Fruit fly (Drosophila melanogaster) whole organism, embryonic: ENCODE data around the gene CAH3.
A peak's percentile ranks its signal among the peaks of the same experiment; 100 is the strongest.

Experiments used
- Atf-2 ChIP-seq: fragments of 200-800 bp; sonication (Bioruptor generic); optimal IDR thresholded peaks from 2 replicates; lab custom pipeline; 2016; ENCODE audit warnings: missing biosample characterization, missing genetic modification characterization
- Bdp1 ChIP-seq: fragments of 200-800 bp; sonication (Bioruptor generic); optimal IDR thresholded peaks from 3 replicates; lab custom pipeline; 2016; ENCODE audit warnings: missing biosample characterization, missing genetic modification characterization
- BtbVII ChIP-seq: fragments of 200-800 bp; sonication (Bioruptor generic); optimal IDR thresholded peaks from 3 replicates; lab custom pipeline; 2017; ENCODE audit warnings: missing biosample characterization, mild to moderate bottlenecking, missing genetic modification characterization
- CG12744 ChIP-seq: fragments of 200-800 bp; sonication (Bioruptor generic); optimal IDR thresholded peaks from 2 replicates; lab custom pipeline; 2016; ENCODE audit warnings: missing biosample characterization, missing genetic modification characterization
- CG14965 ChIP-seq: fragments of 200-800 bp; sonication (Bioruptor generic); optimal IDR thresholded peaks from 2 replicates; lab custom pipeline; 2016; ENCODE audit warnings: missing biosample characterization, missing genetic modification characterization, borderline replicate concordance
- CG15073 ChIP-seq: fragments of 200-800 bp; sonication (Bioruptor generic); optimal IDR thresholded peaks from 2 replicates; lab custom pipeline; 2016; ENCODE audit warnings: missing biosample characterization, missing genetic modification characterization
- CG15479 ChIP-seq: fragments of 200-800 bp; sonication (Bioruptor generic); optimal IDR thresholded peaks from 3 replicates; lab custom pipeline; 2019; ENCODE audit warnings: missing biosample characterization, mild to moderate bottlenecking, missing genetic modification characterization, moderate library complexity
- CG17912 ChIP-seq: fragments of 200-800 bp; sonication (Bioruptor generic); optimal IDR thresholded peaks from 2 replicates; lab custom pipeline; 2018; ENCODE audit warnings: missing biosample characterization, mild to moderate bottlenecking, missing genetic modification characterization
- CG2116 ChIP-seq: fragments of 200-800 bp; sonication (Bioruptor generic); optimal IDR thresholded peaks from 3 replicates; lab custom pipeline; 2018; ENCODE audit warnings: missing biosample characterization, mild to moderate bottlenecking, missing genetic modification characterization
- CG33213 ChIP-seq: fragments of 200-800 bp; sonication (Bioruptor generic); optimal IDR thresholded peaks from 3 replicates; lab custom pipeline; 2016; ENCODE audit warnings: missing biosample characterization, missing genetic modification characterization
- CG34224 ChIP-seq: fragments of 200-800 bp; sonication (Bioruptor generic); IDR thresholded peaks from 3 replicates; pipeline ENCODE4 v1.3.6; 2022; ENCODE audit warnings: missing biosample characterization, missing genetic modification characterization; ENCODE audit not compliant: partially characterized antibody
- CG8281 ChIP-seq: fragments of 200-800 bp; sonication (Bioruptor generic); optimal IDR thresholded peaks from 2 replicates; lab custom pipeline; 2018; ENCODE audit warnings: missing biosample characterization, mild to moderate bottlenecking, missing genetic modification characterization, moderate library complexity
- Dip3 ChIP-seq: fragments of 200-800 bp; sonication (Bioruptor generic); optimal IDR thresholded peaks from 3 replicates; lab custom pipeline; 2016; ENCODE audit warnings: missing biosample characterization, missing genetic modification characterization
- Dll ChIP-seq: fragments of 200-800 bp; sonication (Bioruptor generic); IDR thresholded peaks from 4 replicates; pipeline ENCODE4 v1.3.6; 2022; ENCODE audit warnings: missing biosample characterization, missing genetic modification characterization; ENCODE audit not compliant: partially characterized antibody
- Fer3 ChIP-seq: fragments of 200-800 bp; sonication (Bioruptor generic); optimal IDR thresholded peaks from 2 replicates; lab custom pipeline; 2018; ENCODE audit warnings: missing biosample characterization, mild to moderate bottlenecking, missing genetic modification characterization, moderate library complexity
- HHEX ChIP-seq: fragments of 200-800 bp; sonication (Bioruptor generic); optimal IDR thresholded peaks from 3 replicates; lab custom pipeline; 2017; ENCODE audit warnings: missing biosample characterization, mild to moderate bottlenecking, missing genetic modification characterization, missing genetic modification reagents
- HLH54F ChIP-seq: fragments of 200-800 bp; sonication (Bioruptor generic); optimal IDR thresholded peaks from 3 replicates; lab custom pipeline; 2016; ENCODE audit warnings: missing biosample characterization, missing genetic modification characterization
- Hand ChIP-seq: fragments of 200-800 bp; sonication (Bioruptor generic); optimal IDR thresholded peaks from 2 replicates; lab custom pipeline; 2017; ENCODE audit warnings: mild to moderate bottlenecking, missing biosample characterization, missing genetic modification reagents, missing genetic modification characterization
- NC2α ChIP-seq: fragments of 200-800 bp; sonication (Bioruptor generic); optimal IDR thresholded peaks from 2 replicates; lab custom pipeline; 2016; ENCODE audit warnings: missing biosample characterization, missing genetic modification characterization
- Nf-YB ChIP-seq: fragments of 200-800 bp; sonication (Bioruptor generic); optimal IDR thresholded peaks from 3 replicates; lab custom pipeline; 2019; ENCODE audit warnings: missing biosample characterization, mild to moderate bottlenecking, missing genetic modification characterization, moderate library complexity
- Nf-YC ChIP-seq: fragments of 200-800 bp; optimal IDR thresholded peaks from 3 replicates; lab custom pipeline; 2019; ENCODE audit warnings: missing biosample characterization, mild to moderate bottlenecking, missing genetic modification characterization, moderate library complexity
- PHDP ChIP-seq: fragments of 200-800 bp; sonication (Bioruptor generic); optimal IDR thresholded peaks from 3 replicates; lab custom pipeline; 2018; ENCODE audit warnings: missing biosample characterization, mild to moderate bottlenecking, missing genetic modification characterization, moderate library complexity
- Vsx1 ChIP-seq: fragments of 200-800 bp; sonication (Bioruptor generic); optimal IDR thresholded peaks from 2 replicates; lab custom pipeline; 2017; ENCODE audit warnings: missing biosample characterization, mild to moderate bottlenecking, missing genetic modification characterization, missing genetic modification reagents
- bbx ChIP-seq: fragments of 200-800 bp; sonication (Bioruptor generic); IDR thresholded peaks from 2 replicates; pipeline ENCODE4 v1.3.6; 2022; ENCODE audit warnings: missing biosample characterization, missing genetic modification characterization; ENCODE audit not compliant: partially characterized antibody
- cad ChIP-seq: fragments of >200 bp; optimal IDR thresholded peaks from 2 replicates; lab custom pipeline; 2017; ENCODE audit warnings: missing biosample characterization, missing genetic modification characterization
- cas ChIP-seq: fragments of 200-800 bp; sonication (Bioruptor generic); IDR thresholded peaks from 2 replicates; pipeline ENCODE4 v1.3.6; 2022; ENCODE audit warnings: missing biosample characterization, missing genetic modification characterization
- chif ChIP-seq, 2 experiments: fragments of 200-800 bp; sonication (Bioruptor generic); optimal IDR thresholded peaks; 3 replicates each; lab custom pipeline; 2016; ENCODE audit warnings: missing biosample characterization in 2 of 2, missing genetic modification characterization in 2 of 2
- chn ChIP-seq: fragments of 200-800 bp; sonication (Bioruptor generic); optimal IDR thresholded peaks from 2 replicates; lab custom pipeline; 2016; ENCODE audit warnings: missing biosample characterization, missing genetic modification characterization
- cwo ChIP-seq: fragments of 200-800 bp; sonication (Bioruptor generic); optimal IDR thresholded peaks from 3 replicates; lab custom pipeline; 2017; ENCODE audit warnings: missing biosample characterization, missing genetic modification characterization, mild to moderate bottlenecking, moderate library complexity, missing genetic modification reagents
- dm ChIP-seq: fragments of 200-800 bp; sonication (Bioruptor generic); optimal IDR thresholded peaks from 3 replicates; lab custom pipeline; 2016; ENCODE audit warnings: missing biosample characterization, missing genetic modification characterization
- en ChIP-seq: fragments of 200-800 bp; sonication (Bioruptor generic); optimal IDR thresholded peaks from 2 replicates; lab custom pipeline; 2016; ENCODE audit warnings: missing biosample characterization, missing genetic modification characterization
- grn ChIP-seq: fragments of 200-800 bp; sonication (Bioruptor generic); optimal IDR thresholded peaks from 3 replicates; lab custom pipeline; 2017; ENCODE audit warnings: missing biosample characterization, missing genetic modification characterization
- hb ChIP-seq: fragments of 200-800 bp; sonication (Bioruptor generic); IDR thresholded peaks from 3 replicates; pipeline ENCODE4 v1.3.6; 2022; ENCODE audit warnings: missing biosample characterization, missing genetic modification characterization; ENCODE audit not compliant: partially characterized antibody
- insv ChIP-seq, 2 experiments: fragments of 200-800 bp; sonication (Bioruptor generic); optimal IDR thresholded peaks; 3 replicates each; lab custom pipeline; 2016 to 2018; ENCODE audit warnings: missing biosample characterization in 2 of 2, missing genetic modification characterization in 2 of 2
- inv ChIP-seq: fragments of 200-800 bp; sonication (Bioruptor generic); IDR thresholded peaks from 2 replicates; pipeline ENCODE4 v1.3.6; 2022; ENCODE audit warnings: missing biosample characterization, missing genetic modification characterization; ENCODE audit not compliant: partially characterized antibody
- kni ChIP-seq: fragments of 200-800 bp; sonication (Bioruptor generic); optimal IDR thresholded peaks from 3 replicates; lab custom pipeline; 2017; ENCODE audit warnings: mild to moderate bottlenecking, missing biosample characterization, missing genetic modification reagents, missing genetic modification characterization
- luna ChIP-seq: fragments of 200-800 bp; sonication (Bioruptor generic); optimal IDR thresholded peaks from 2 replicates; lab custom pipeline; 2016; ENCODE audit warnings: missing biosample characterization, missing genetic modification characterization
- mirr ChIP-seq: fragments of 200-800 bp; sonication (Bioruptor generic); optimal IDR thresholded peaks from 3 replicates; lab custom pipeline; 2018; ENCODE audit warnings: missing biosample characterization, mild to moderate bottlenecking, missing genetic modification characterization
- oc ChIP-seq: fragments of 200-800 bp; sonication (Bioruptor generic); optimal IDR thresholded peaks from 2 replicates; lab custom pipeline; 2018; ENCODE audit warnings: missing biosample characterization, mild to moderate bottlenecking, missing genetic modification characterization, moderate library complexity
- p53 ChIP-seq: fragments of 200-800 bp; sonication (Bioruptor generic); optimal IDR thresholded peaks from 2 replicates; lab custom pipeline; 2016; ENCODE audit warnings: missing biosample characterization, missing genetic modification characterization
- seq ChIP-seq: fragments of 200-800 bp; sonication (Bioruptor generic); IDR thresholded peaks from 2 replicates; pipeline ENCODE4 v1.3.6; 2022; ENCODE audit warnings: missing biosample characterization, missing genetic modification characterization
- zen ChIP-seq: fragments of 200-800 bp; sonication (Bioruptor generic); optimal IDR thresholded peaks from 3 replicates; lab custom pipeline; 2018; ENCODE audit warnings: missing biosample characterization, mild to moderate bottlenecking, missing genetic modification characterization, moderate library complexity

The CAH3 gene

DNA sequence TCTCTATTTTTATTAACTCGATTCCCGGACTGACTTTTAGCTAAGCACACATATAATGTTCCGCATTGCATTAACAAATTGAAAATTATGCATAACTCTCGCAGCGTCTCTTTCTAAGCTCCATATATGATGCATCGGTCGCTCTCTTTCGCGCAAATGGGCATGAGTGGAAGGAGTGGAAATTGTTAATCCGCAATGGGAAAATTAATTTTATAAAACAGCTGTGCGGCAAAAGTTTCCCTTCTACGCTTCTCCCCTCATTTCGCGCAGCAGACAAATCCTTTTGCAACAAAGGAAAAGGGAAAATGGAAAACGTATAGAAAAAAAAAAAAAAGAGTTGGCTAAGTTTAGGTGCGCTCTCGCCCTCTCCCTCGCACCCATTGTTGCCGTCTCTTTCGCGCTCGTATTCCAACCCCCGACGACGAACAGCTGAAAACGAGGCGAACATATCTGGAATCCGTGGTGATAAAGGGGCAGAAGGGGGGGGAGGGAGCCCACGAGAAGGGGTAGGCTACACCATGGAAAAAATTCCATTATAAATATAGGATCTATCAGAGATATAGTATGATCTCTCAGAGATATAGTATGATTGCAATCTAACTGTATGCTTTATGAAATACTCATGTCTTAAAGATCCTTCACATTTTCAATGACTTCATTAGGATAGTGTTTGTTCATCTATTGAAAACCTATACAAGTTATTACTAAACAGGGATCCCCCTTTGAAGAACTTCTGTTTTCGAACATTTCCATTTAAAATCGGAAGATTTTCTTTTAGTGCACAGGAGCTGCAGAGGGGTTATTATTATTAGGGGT is 44.7 kb upstream of the CAH3 start (continued):
- TF ChIP-seq PHDP (tag; lab: Kevin White, UChicago) (no peak), BtbVII (GFP tag; lab: Kevin White, UChicago) (no peak), cas (no peak), inv (no peak), kni (GFP tag; lab: Kevin White, UChicago) (no peak), p53 (no peak), CG34224 (GFP tag; lab: Robert Waterston, UW) (no peak), Vsx1 (no peak), NC2α (GFP tag; lab: Kevin White, UChicago) (no peak), CG15073 (GFP tag; lab: Kevin White, UChicago) (no peak), Dll (no peak), CG8281 (tag; lab: Kevin White, UChicago) (no peak), dm (GFP tag; lab: Kevin White, UChicago) (no peak), zen (tag; lab: Kevin White, UChicago) (no peak), Fer3 (no peak), CG12744 (GFP tag; lab: Kevin White, UChicago) (no peak)

dm6 chrX:8637013-8637412 is 44.0 kb upstream of the CAH3 start:
- TF ChIP-seq kni (GFP tag; lab: Kevin White, UChicago) (peak; percentile 45), hb (GFP tag; lab: Robert Waterston, UW) (no peak), CG2116 (no peak), chn (no peak), CG33213 (no peak), mirr (GFP tag; lab: Kevin White, UChicago) (no peak), luna (no peak), cwo (GFP tag; lab: Kevin White, UChicago) (no peak), Bdp1 (GFP tag; lab: Kevin White, UChicago) (no peak), seq (GFP tag; lab: Robert Waterston, UW) (peak; percentile 33; the same call in 1 of the 2 replicates), Nf-YC (peak; percentile 82), HLH54F (GFP tag; lab: Kevin White, UChicago) (no peak), grn (GFP tag; lab: Kevin White, UChicago) (peak; percentile 51), Hand (no peak), chif (GFP tag; optimal IDR thresholded peaks at IDR 0.05; lab: Kevin White, UChicago) (no peak), bbx (GFP tag; lab: Robert Waterston, UW) (no peak), cad (GFP tag; lab: Kevin White, UChicago) (peak; percentile 52), CG15479 (GFP tag; lab: Kevin White, UChicago) (peak; percentile 14), Atf-2 (GFP tag; lab: Kevin White, UChicago) (no peak), Nf-YB (GFP tag; lab: Kevin White, UChicago) (peak; percentile 93), CG14965 (GFP tag; lab: Kevin White, UChicago) (no peak), CG17912 (GFP tag; lab: Kevin White, UChicago) (no peak), HHEX (GFP tag; lab: Kevin White, UChicago) (no peak), oc (peak; percentile 89), Dip3 (no peak), insv (GFP tag; optimal IDR thresholded peaks at IDR 0.05; lab: Kevin White, UChicago) (no peak), en (GFP tag; lab: Kevin White, UChicago) (no peak)
